Fruit fly (Drosophila melanogaster) whole organism, wandering third instar larva: ENCODE measurements around the gene CG17272.
A peak's percentile ranks its signal among the peaks of the same experiment; 100 is the strongest.

Experiments used
- Abd-B ChIP-seq: fragments of >200 bp; optimal IDR thresholded peaks from 2 replicates; lab custom pipeline; 2017; ENCODE audit warnings: missing biosample characterization, missing genetic modification characterization
- CG32264 ChIP-seq: fragments of 200-800 bp; sonication (Bioruptor generic); optimal IDR thresholded peaks from 2 replicates; lab custom pipeline; 2016; ENCODE audit warnings: missing biosample characterization, missing genetic modification characterization
- CG9705 ChIP-seq: fragments of 200-800 bp; sonication (Bioruptor generic); optimal IDR thresholded peaks from 2 replicates; lab custom pipeline; 2018; ENCODE audit warnings: missing biosample characterization, mild to moderate bottlenecking, missing genetic modification characterization
- CrebA ChIP-seq: fragments of 200-800 bp; sonication (Bioruptor generic); optimal IDR thresholded peaks from 2 replicates; lab custom pipeline; 2016; ENCODE audit warnings: missing biosample characterization, mild to moderate bottlenecking, missing genetic modification characterization, borderline replicate concordance
- Dfd ChIP-seq: fragments of >200 bp; optimal IDR thresholded peaks from 2 replicates; lab custom pipeline; 2017; ENCODE audit warnings: missing biosample characterization, missing genetic modification characterization
- Dif ChIP-seq: fragments of 200-275, 200-300 bp; sonication (Bioruptor generic); optimal IDR thresholded peaks from 2 replicates; lab custom pipeline; 2018; ENCODE audit warnings: missing biosample characterization, missing genetic modification characterization; ENCODE audit not compliant: partially characterized antibody
- GATAd ChIP-seq: sonication (Bioruptor generic); optimal IDR thresholded peaks from 2 replicates; lab custom pipeline; 2016; ENCODE audit warnings: missing biosample characterization, missing genetic modification characterization
- HLH106 ChIP-seq: fragments of 200-800 bp; optimal IDR thresholded peaks from 3 replicates; lab custom pipeline; 2019; ENCODE audit warnings: missing biosample characterization, mild to moderate bottlenecking, missing genetic modification characterization, moderate library complexity
- Hnf4 ChIP-seq: fragments of 200-800 bp; sonication (Bioruptor generic); optimal IDR thresholded peaks from 2 replicates; lab custom pipeline; 2016; ENCODE audit warnings: missing biosample characterization, mild to moderate bottlenecking, missing genetic modification characterization
- Hr78 ChIP-seq: fragments of >200 bp; optimal IDR thresholded peaks from 2 replicates; lab custom pipeline; 2017; ENCODE audit warnings: missing biosample characterization, missing genetic modification characterization
- Hr83 ChIP-seq: fragments of 200-300 bp; sonication (Bioruptor generic); optimal IDR thresholded peaks from 2 replicates; lab custom pipeline; 2016; ENCODE audit warnings: missing biosample characterization, mild to moderate bottlenecking, missing genetic modification characterization, moderate library complexity; ENCODE audit not compliant: poor library complexity, severe bottlenecking
- Jra ChIP-seq: sonication (Bioruptor generic); optimal IDR thresholded peaks from 2 replicates; lab custom pipeline; 2016; ENCODE audit warnings: missing biosample characterization, missing genetic modification characterization
- Mio ChIP-seq: sonication (Bioruptor generic); optimal IDR thresholded peaks from 2 replicates; lab custom pipeline; 2016; ENCODE audit warnings: missing biosample characterization, missing genetic modification characterization
- Myc ChIP-seq: fragments of >200 bp; optimal IDR thresholded peaks from 2 replicates; lab custom pipeline; 2017
- N ChIP-seq: fragments of >200 bp; optimal IDR thresholded peaks from 2 replicates; lab custom pipeline; 2018; ENCODE audit warnings: missing biosample characterization, missing external identifiers, missing genetic modification characterization
- OdsH ChIP-seq: fragments of 200-800 bp; sonication (Bioruptor generic); optimal IDR thresholded peaks from 2 replicates; lab custom pipeline; 2016; ENCODE audit warnings: missing biosample characterization, mild to moderate bottlenecking, missing genetic modification characterization
- Rel ChIP-seq, 2 experiments: fragments of 200-800 bp; sonication (Bioruptor generic) in 1 of 2; optimal IDR thresholded peaks; 2 replicates in 1 of 2; 3 replicates in 1 of 2; lab custom pipeline; 2016 to 2019; ENCODE audit warnings: mild to moderate bottlenecking in 2 of 2, missing biosample characterization in 2 of 2, missing genetic modification characterization in 2 of 2, moderate library complexity in 1 of 2
- Sp1 ChIP-seq: fragments of 200-800 bp; sonication (Bioruptor generic); optimal IDR thresholded peaks from 3 replicates; lab custom pipeline; 2019; ENCODE audit warnings: missing biosample characterization, mild to moderate bottlenecking, missing genetic modification characterization, moderate library complexity
- Vsx2 ChIP-seq: fragments of 200-300, 225-300 bp; sonication (Bioruptor generic); optimal IDR thresholded peaks from 2 replicates; lab custom pipeline; 2018; ENCODE audit warnings: missing biosample characterization, missing genetic modification characterization; ENCODE audit not compliant: partially characterized antibody
- br ChIP-seq: fragments of 200-800 bp; sonication (Bioruptor generic); optimal IDR thresholded peaks from 2 replicates; lab custom pipeline; 2016; ENCODE audit warnings: missing biosample characterization, missing genetic modification characterization
- brk ChIP-seq: fragments of 200-800 bp; sonication (Bioruptor generic); optimal IDR thresholded peaks from 2 replicates; lab custom pipeline; 2016; ENCODE audit warnings: missing biosample characterization, mild to moderate bottlenecking, missing genetic modification characterization
- dl ChIP-seq, 2 experiments: fragments of 175-275, 200-275 bp in 1 of 2; fragments of 200-275 bp in 1 of 2; sonication (Bioruptor generic); optimal IDR thresholded peaks; lab custom pipeline; 2018; ENCODE audit warnings: mild to moderate bottlenecking in 2 of 2, missing biosample characterization in 2 of 2, missing genetic modification characterization in 2 of 2, moderate library complexity in 2 of 2; ENCODE audit not compliant: partially characterized antibody in 2 of 2, insufficient read depth in 1 of 2
- dmrt93B ChIP-seq: fragments of 200-800 bp; sonication (Bioruptor generic); optimal IDR thresholded peaks from 2 replicates; lab custom pipeline; 2018; ENCODE audit warnings: missing biosample characterization, mild to moderate bottlenecking, missing genetic modification characterization
- dsf ChIP-seq: sonication (Bioruptor generic); optimal IDR thresholded peaks from 2 replicates; lab custom pipeline; 2016; ENCODE audit warnings: missing biosample characterization, missing genetic modification characterization, borderline replicate concordance
- ey ChIP-seq: fragments of 200-800 bp; sonication (Bioruptor generic); optimal IDR thresholded peaks from 2 replicates; lab custom pipeline; 2016; ENCODE audit warnings: missing biosample characterization, missing genetic modification characterization
- foxo ChIP-seq, 2 experiments: fragments of 200-800 bp; sonication (Bioruptor generic); optimal IDR thresholded peaks; 2 replicates in 1 of 2; 3 replicates in 1 of 2; lab custom pipeline; 2016 to 2017; ENCODE audit warnings: missing biosample characterization in 2 of 2, missing genetic modification characterization in 2 of 2
- fru ChIP-seq: fragments of 200-800 bp; sonication (Bioruptor generic); optimal IDR thresholded peaks from 3 replicates; lab custom pipeline; 2016; ENCODE audit warnings: missing biosample characterization, mild to moderate bottlenecking, missing genetic modification characterization
- h ChIP-seq: fragments of 200-800 bp; sonication (Bioruptor generic); optimal IDR thresholded peaks from 3 replicates; lab custom pipeline; 2016; ENCODE audit warnings: missing biosample characterization, mild to moderate bottlenecking, missing genetic modification characterization
- jim ChIP-seq: fragments of 175-275, 200-325 bp; sonication (Bioruptor generic); optimal IDR thresholded peaks from 2 replicates; lab custom pipeline; 2016; ENCODE audit warnings: missing biosample characterization, mild to moderate bottlenecking, missing genetic modification characterization
- lola ChIP-seq: fragments of >200 bp; optimal IDR thresholded peaks from 2 replicates; lab custom pipeline; 2017; ENCODE audit warnings: missing biosample characterization, missing genetic modification characterization
- pan ChIP-seq: fragments of >200 bp; optimal IDR thresholded peaks from 2 replicates; lab custom pipeline; 2017
- psq ChIP-seq: fragments of 200-800 bp; sonication (Bioruptor generic); optimal IDR thresholded peaks from 3 replicates; lab custom pipeline; 2017; ENCODE audit warnings: missing biosample characterization, mild to moderate bottlenecking, missing genetic modification characterization, moderate library complexity
- rgr ChIP-seq: fragments of 200-800 bp; sonication (Bioruptor generic); optimal IDR thresholded peaks from 3 replicates; lab custom pipeline; 2016; ENCODE audit warnings: missing biosample characterization, mild to moderate bottlenecking, missing genetic modification characterization
- sage ChIP-seq: fragments of 200-800 bp; sonication (Bioruptor generic); optimal IDR thresholded peaks from 2 replicates; lab custom pipeline; 2016; ENCODE audit warnings: missing biosample characterization, mild to moderate bottlenecking, missing genetic modification characterization
- sv ChIP-seq: fragments of 200-800 bp; sonication (Bioruptor generic); optimal IDR thresholded peaks from 3 replicates; lab custom pipeline; 2016; ENCODE audit warnings: missing biosample characterization, missing genetic modification characterization
- tai ChIP-seq: sonication (Bioruptor generic); optimal IDR thresholded peaks from 2 replicates; lab custom pipeline; 2016; ENCODE audit warnings: missing biosample characterization, missing genetic modification characterization
- usp ChIP-seq: fragments of >200 bp; optimal IDR thresholded peaks from 2 replicates; lab custom pipeline; 2017; ENCODE audit warnings: missing biosample characterization, missing genetic modification characterization
- woc ChIP-seq: sonication (Bioruptor generic); optimal IDR thresholded peaks from 2 replicates; lab custom pipeline; 2016; ENCODE audit warnings: missing biosample characterization, mild to moderate bottlenecking, missing genetic modification characterization

Gene CG17272

dm6 chr3R:20791212-20791789, 32.7 kb downstream of the CG17272 start:
- TF ChIP-seq Dfd (GFP tag; lab: Kevin White, UChicago) (no peak), psq (peak; percentile 82)

DNA sequence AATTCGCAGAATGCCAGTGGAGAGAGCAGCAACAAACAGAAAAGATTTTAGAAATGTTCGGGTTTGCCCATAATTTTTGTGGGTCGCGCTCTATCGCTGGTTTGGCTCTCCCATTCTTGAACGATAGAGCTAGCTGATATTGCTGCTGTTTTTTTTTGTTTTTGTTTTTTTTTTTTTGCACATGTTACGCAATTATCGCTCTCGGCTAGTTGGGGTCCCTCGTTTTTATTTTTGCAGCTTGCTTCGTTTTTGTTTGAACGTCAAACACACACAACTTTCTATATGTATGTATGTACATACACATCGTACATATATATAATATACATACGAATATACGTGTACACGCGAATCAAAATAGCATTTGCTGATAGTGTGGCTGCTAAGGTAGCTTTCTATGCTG, 33.6 kb downstream of the CG17272 start:
- TF ChIP-seq sv (GFP tag; lab: Kevin White, UChicago), result no peak
- TF ChIP-seq dmrt93B, result no peak
- no peak for TF ChIP-seq Abd-B (GFP tag; lab: Kevin White, UChicago)
- TF ChIP-seq OdsH (GFP tag; lab: Kevin White, UChicago), result no peak

DNA sequence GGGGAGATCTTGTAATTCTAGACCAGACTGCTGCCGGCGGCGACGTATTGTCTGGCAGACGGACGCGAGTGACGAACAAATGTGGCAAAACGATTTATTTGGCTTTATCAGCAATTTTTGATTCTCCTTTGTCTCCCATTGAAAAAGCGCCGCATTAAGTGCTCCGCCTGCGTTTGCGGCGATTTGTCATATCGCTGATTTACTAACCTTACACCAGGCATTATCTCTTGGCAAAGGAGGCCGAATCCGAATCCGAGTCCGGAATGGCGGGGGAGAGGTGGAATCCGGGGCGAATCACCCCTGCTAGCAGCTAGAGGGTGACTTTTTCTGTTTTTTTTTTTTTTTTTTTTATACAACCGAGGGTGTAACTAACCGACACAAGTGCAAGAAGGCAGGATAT, 35.5 kb downstream of the CG17272 start:
- TF ChIP-seq Myc (no peak), HLH106 (tag; lab: Kevin White, UChicago) (no peak), Rel (GFP tag; optimal IDR thresholded peaks at IDR 0.05; lab: Kevin White, UChicago) (no peak), Rel (tag; optimal IDR thresholded peaks at IDR 0.05; lab: Kevin White, UChicago) (peak; percentile 39), sv (GFP tag; lab: Kevin White, UChicago) (no peak), Sp1 (GFP tag; lab: Kevin White, UChicago) (no peak), dsf (no peak), h (GFP tag; lab: Kevin White, UChicago) (peak; percentile 29), CG32264 (GFP tag; lab: Kevin White, UChicago) (no peak)

DNA sequence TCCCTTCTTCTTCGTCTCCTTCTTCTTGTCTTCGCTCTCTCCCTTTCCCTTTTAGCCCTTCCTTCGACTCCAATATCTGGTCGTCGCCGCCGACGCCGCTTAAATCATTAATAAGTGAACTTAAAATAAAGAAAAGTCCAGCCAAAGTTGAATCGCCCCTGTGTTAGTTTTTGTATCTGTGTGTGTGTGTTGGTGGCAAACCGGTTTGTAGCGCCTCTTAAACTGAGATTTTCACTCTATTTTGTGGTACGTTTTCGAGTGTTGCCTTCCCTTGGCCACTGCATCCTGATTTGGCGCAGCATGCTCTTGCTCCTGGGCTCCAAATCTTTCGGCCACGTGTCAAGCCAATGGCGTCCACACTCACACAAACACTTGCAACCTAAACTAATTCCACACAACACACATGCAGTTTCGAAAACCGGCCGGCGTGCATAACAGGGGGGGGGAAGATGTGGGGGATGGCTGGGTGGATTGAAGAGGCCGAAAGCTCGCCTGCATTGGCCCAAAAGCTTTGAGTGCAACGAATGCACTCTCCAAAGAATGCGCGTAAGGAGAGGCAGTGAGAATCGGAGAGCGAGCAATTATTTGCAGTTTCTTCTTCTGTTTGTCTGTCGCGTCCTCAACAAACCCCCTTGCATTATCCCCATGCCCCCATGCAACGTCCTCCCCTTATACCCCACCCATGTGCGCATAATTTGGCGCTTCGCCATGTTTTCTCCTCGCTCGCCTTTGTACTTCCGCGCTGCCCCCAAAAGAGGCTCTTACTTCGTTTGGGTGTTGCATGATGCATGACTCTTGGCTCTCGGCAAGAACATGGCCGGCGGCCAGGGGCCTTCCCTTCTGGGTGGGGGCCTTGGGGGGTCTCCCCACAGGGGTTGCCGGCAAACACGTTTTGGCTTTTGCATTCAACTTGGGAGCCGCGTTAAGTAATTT, 39.3 kb downstream of the CG17272 start:
- TF ChIP-seq woc (GFP tag; lab: Kevin White, UChicago), result no peak
- TF ChIP-seq pan (lab: Kevin White, UChicago), result no peak
- peak; percentile 48 for TF ChIP-seq CrebA (GFP tag; lab: Kevin White, UChicago)
- no peak for TF ChIP-seq sage (GFP tag; lab: Kevin White, UChicago)
- TF ChIP-seq jim (GFP tag; lab: Kevin White, UChicago), result no peak
- TF ChIP-seq Mio (GFP tag; lab: Kevin White, UChicago), result no peak
- peak; percentile 7 to 62 for TF ChIP-seq dl (GFP tag; optimal IDR thresholded peaks at IDR 0.05; lab: Kevin White, UChicago; ENCODE audit: insufficient read depth in 1 of 2, partially characterized antibody in 2 of 2)
- TF ChIP-seq Hr78 (GFP tag; lab: Kevin White, UChicago), result no peak
- TF ChIP-seq Dfd (GFP tag; lab: Kevin White, UChicago), result peak; percentile 97
- TF ChIP-seq rgr (GFP tag; lab: Kevin White, UChicago), result no peak
- no peak for TF ChIP-seq usp (GFP tag; lab: Kevin White, UChicago)
- peak; percentile 75 for TF ChIP-seq lola
- TF ChIP-seq CG9705 (GFP tag; lab: Kevin White, UChicago), result no peak
- TF ChIP-seq Myc, result no peak
- TF ChIP-seq fru (GFP tag; lab: Kevin White, UChicago), result no peak
- TF ChIP-seq Hnf4, result no peak
- TF ChIP-seq Vsx2 (GFP tag; lab: Kevin White, UChicago), result peak; percentile 53
- no peak for TF ChIP-seq sv (GFP tag; lab: Kevin White, UChicago)
- TF ChIP-seq Hr83 (GFP tag; lab: Kevin White, UChicago), result no peak
- TF ChIP-seq Abd-B (GFP tag; lab: Kevin White, UChicago), result no peak
- no peak for TF ChIP-seq ey (GFP tag; lab: Kevin White, UChicago)
- no peak for TF ChIP-seq N (GFP tag; lab: Kevin White, UChicago)
- TF ChIP-seq GATAd (GFP tag; lab: Kevin White, UChicago), result no peak
- TF ChIP-seq brk, result peak; percentile 57
- no peak for TF ChIP-seq Jra (GFP tag; lab: Kevin White, UChicago)
- no peak for TF ChIP-seq dsf
- peak; percentile 62 for TF ChIP-seq Dif (GFP tag; lab: Kevin White, UChicago)
- no peak for TF ChIP-seq CG32264 (GFP tag; lab: Kevin White, UChicago)
- no peak for TF ChIP-seq dmrt93B
- peak; percentile 44 for TF ChIP-seq Sp1 (GFP tag; lab: Kevin White, UChicago)
- TF ChIP-seq foxo (GFP tag; optimal IDR thresholded peaks at IDR 0.05; lab: Kevin White, UChicago), result no peak
- TF ChIP-seq HLH106 (tag; lab: Kevin White, UChicago), result peak; percentile 1
- peak; percentile 17 for TF ChIP-seq OdsH (GFP tag; lab: Kevin White, UChicago)
- TF ChIP-seq tai (GFP tag; lab: Kevin White, UChicago), result no peak
- no peak for TF ChIP-seq Rel (GFP tag; optimal IDR thresholded peaks at IDR 0.05; lab: Kevin White, UChicago)
- peak; percentile 76 for TF ChIP-seq Rel (tag; optimal IDR thresholded peaks at IDR 0.05; lab: Kevin White, UChicago)
- no peak for TF ChIP-seq br
- TF ChIP-seq h (GFP tag; lab: Kevin White, UChicago), result no peak
- TF ChIP-seq psq, result peak; percentile 94
